Worm (Caenorhabditis elegans): ENCODE data around the gene E02H9.3.

DNA sequence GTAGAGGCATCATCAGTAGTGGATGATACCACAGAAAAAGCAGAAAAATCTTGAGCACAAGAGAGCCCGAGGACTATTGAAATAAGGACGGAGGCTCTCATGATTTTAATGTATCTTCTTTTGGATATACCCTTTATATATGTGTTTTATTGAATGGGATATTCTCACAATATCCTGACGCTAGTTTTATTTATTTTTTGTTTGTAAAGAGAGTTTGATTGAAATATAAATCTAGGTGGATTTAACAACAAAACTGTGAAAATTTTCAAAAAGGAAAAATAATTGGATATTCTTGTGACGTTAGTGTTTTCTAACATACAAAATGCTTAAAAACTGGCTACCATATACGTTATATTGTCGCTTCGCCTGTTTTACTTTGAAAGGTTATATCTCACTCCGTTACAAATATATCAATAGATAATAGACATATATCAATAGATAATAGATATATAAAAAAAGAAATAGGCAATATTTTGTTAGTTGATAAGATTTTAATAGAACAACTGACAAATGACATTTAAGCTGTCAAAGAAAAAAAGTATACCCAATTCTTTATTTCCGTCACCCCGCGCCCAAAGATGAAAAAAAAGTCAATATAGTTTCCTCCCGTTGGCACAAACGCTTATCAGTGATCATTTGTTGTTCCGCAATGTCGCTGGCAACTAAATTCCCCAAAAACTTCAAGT lies 13.1 kb upstream of the E02H9.3 start, which contains the start of the genes E02H9.7 and klo-2:
- TF ChIP-seq dve-1 (tag; optimal IDR thresholded peaks at IDR 0.05): no peak
- TF ChIP-seq pag-3 (tag; optimal IDR thresholded peaks at IDR 0.05; ENCODE audit: borderline replicate concordance): no peak
- no peak for TF ChIP-seq unc-42 (tag; optimal IDR thresholded peaks at IDR 0.05)
- TF ChIP-seq fkh-10 (GFP tag; optimal IDR thresholded peaks at IDR 0.05): no peak
- TF ChIP-seq nhr-11 (tag; optimal IDR thresholded peaks at IDR 0.05): no peak
- TF ChIP-seq hlh-15 (tag; optimal IDR thresholded peaks at IDR 0.05): no peak

Measured in whole organism, late embryonic.